Worm (Caenorhabditis elegans): ENCODE results near the gene mig-6.

ce11 chrV:7826362-7826761 is 655 bp upstream of the mig-6 start:
- TF ChIP-seq ref-1 (GFP tag; conservative IDR thresholded peaks at IDR 0.05) (no peak), T22C8.4 (GFP tag; IDR thresholded peaks at IDR 0.05) (no peak)

All from whole organism, midembryonic.